Fruit fly (Drosophila melanogaster): Measurements from ENCODE around the gene Mcr.

Gene Mcr

dm6 chr2L:8071112-8071976 is 11.4 kb downstream of the Mcr start, which contains the start of gene poe (continued):
- TF ChIP-seq H15 (GFP tag; IDR thresholded peaks at IDR 0.05) (no peak), tgo (GFP tag; IDR thresholded peaks at IDR 0.05) (peak; percentile 73), dmrt99B (tag; optimal IDR thresholded peaks at IDR 0.05) (no peak), dmrt11E (tag; optimal IDR thresholded peaks at IDR 0.05) (peak; percentile 44), CG4707 (GFP tag; optimal IDR thresholded peaks at IDR 0.05) (peak; percentile 29), Myb (GFP tag; optimal IDR thresholded peaks at IDR 0.05) (peak; percentile 15), CG13775 (GFP tag; optimal IDR thresholded peaks at IDR 0.05) (peak; percentile 28), prd (optimal IDR thresholded peaks at IDR 0.05) (no peak), prd (GFP tag; IDR thresholded peaks at IDR 0.05) (peak; percentile 62), Ets97D (GFP tag; optimal IDR thresholded peaks at IDR 0.05) (peak; percentile 20), MTF-1 (GFP tag; optimal IDR thresholded peaks at IDR 0.05; ENCODE audit: borderline replicate concordance) (peak; percentile 23), slp2 (GFP tag; optimal IDR thresholded peaks at IDR 0.05) (no peak), wek (GFP tag; optimal IDR thresholded peaks at IDR 0.05) (peak; percentile 88), Taf1 (GFP tag; IDR thresholded peaks at IDR 0.05) (0 out of 2 replicates have a peak, but pooled peaks have one; percentile 21), CG10543 (GFP tag; optimal IDR thresholded peaks at IDR 0.05) (no peak), MBD-R2 (GFP tag; IDR thresholded peaks at IDR 0.05) (peak; percentile 74), Oli (tag; optimal IDR thresholded peaks at IDR 0.05) (peak; percentile 23), sc (optimal IDR thresholded peaks at IDR 0.05) (no peak), sc (GFP tag; optimal IDR thresholded peaks at IDR 0.05) (no peak), MESR4 (GFP tag; optimal IDR thresholded peaks at IDR 0.05) (peak; percentile 80), trem (tag; optimal IDR thresholded peaks at IDR 0.05) (peak; percentile 62), gce (GFP tag; IDR thresholded peaks at IDR 0.05) (no peak), kah (GFP tag; optimal IDR thresholded peaks at IDR 0.05) (peak; percentile 22), chn (GFP tag; optimal IDR thresholded peaks at IDR 0.05) (no peak), CG14710 (tag; optimal IDR thresholded peaks at IDR 0.05) (peak; percentile 96), CrebB (tag; optimal IDR thresholded peaks at IDR 0.05) (peak; percentile 63), HLH4C (GFP tag; IDR thresholded peaks at IDR 0.05; ENCODE audit: partially characterized antibody) (peak; percentile 39; the same call in 2 of the 3 replicates), CG14014 (GFP tag; IDR thresholded peaks at IDR 0.05) (0 out of 2 replicates have a peak, but pooled peaks have one; percentile 7), CG10321 (GFP tag; IDR thresholded peaks at IDR 0.05) (no peak), sisA (GFP tag; IDR thresholded peaks at IDR 0.05) (no peak), CG2202 (tag; optimal IDR thresholded peaks at IDR 0.05) (peak; percentile 4), Abd-B (GFP tag; optimal IDR thresholded peaks at IDR 0.05) (peak; percentile 84), salm (tag; optimal IDR thresholded peaks at IDR 0.05) (no peak), CG2199 (GFP tag; IDR thresholded peaks at IDR 0.05) (no peak), CG18764 (GFP tag; optimal IDR thresholded peaks at IDR 0.05) (no peak), zf30C (GFP tag; optimal IDR thresholded peaks at IDR 0.05) (peak; percentile 88), pnt (GFP tag; optimal IDR thresholded peaks at IDR 0.05) (no peak), CG3847 (GFP tag; IDR thresholded peaks at IDR 0.05) (0 out of 2 replicates have a peak, but pooled peaks have one; percentile 23), CG2678 (tag; optimal IDR thresholded peaks at IDR 0.05) (no peak), Atf-2 (GFP tag; optimal IDR thresholded peaks at IDR 0.05) (no peak), Adf1 (GFP tag; IDR thresholded peaks at IDR 0.05) (no peak), bsh (GFP tag; optimal IDR thresholded peaks at IDR 0.05) (peak in 1 of 2 experiments; percentile 35), CG17385 (GFP tag; optimal IDR thresholded peaks at IDR 0.05) (no peak), Ets65A (GFP tag) (peak; percentile 45), YL-1 (GFP tag; optimal IDR thresholded peaks at IDR 0.05) (peak; percentile 69), mam (GFP tag; optimal IDR thresholded peaks at IDR 0.05) (no peak), shn (GFP tag; optimal IDR thresholded peaks at IDR 0.05) (no peak), D (optimal IDR thresholded peaks at IDR 0.05) (no peak), D (GFP tag; optimal IDR thresholded peaks at IDR 0.05) (no peak), Ada2b (GFP tag; IDR thresholded peaks at IDR 0.05) (peak; percentile 24; the same call in 1 of the 2 replicates)
